Fruit fly (Drosophila melanogaster) whole organism, embryonic: Measurements from ENCODE around the gene Ank2.

Experiments
- ATbp ChIP-seq: fragments of 200-800 bp; sonication (Bioruptor generic); optimal IDR thresholded peaks from 2 replicates; lab custom pipeline; 2017; ENCODE audit warnings: missing biosample characterization, mild to moderate bottlenecking, missing genetic modification characterization, missing genetic modification reagents
- Bdp1 ChIP-seq: fragments of 200-800 bp; sonication (Bioruptor generic); optimal IDR thresholded peaks from 3 replicates; lab custom pipeline; 2016; ENCODE audit warnings: missing biosample characterization, missing genetic modification characterization
- CG1233 ChIP-seq: fragments of 200-800 bp; sonication (Bioruptor generic); optimal IDR thresholded peaks from 4 replicates; lab custom pipeline; 2018; ENCODE audit warnings: missing biosample characterization, mild to moderate bottlenecking, missing genetic modification characterization
- CG12744 ChIP-seq: fragments of 200-800 bp; sonication (Bioruptor generic); optimal IDR thresholded peaks from 2 replicates; lab custom pipeline; 2016; ENCODE audit warnings: missing biosample characterization, missing genetic modification characterization
- CG14667 ChIP-seq: fragments of 200-800 bp; sonication (Bioruptor generic); IDR thresholded peaks from 2 replicates; pipeline ENCODE4 v1.3.6; 2022; ENCODE audit warnings: missing biosample characterization, missing genetic modification characterization
- CG14710 ChIP-seq: fragments of 200-800 bp; sonication (Bioruptor generic); optimal IDR thresholded peaks from 3 replicates; lab custom pipeline; 2019; ENCODE audit warnings: missing biosample characterization, mild to moderate bottlenecking, missing genetic modification characterization, moderate library complexity
- CG15601 ChIP-seq: fragments of 200-800 bp; sonication (Bioruptor generic); optimal IDR thresholded peaks from 3 replicates; lab custom pipeline; 2019; ENCODE audit warnings: missing biosample characterization, mild to moderate bottlenecking, missing genetic modification characterization, moderate library complexity
- CG17186 ChIP-seq: fragments of 200-800 bp; sonication (Bioruptor generic); optimal IDR thresholded peaks from 3 replicates; lab custom pipeline; 2017; ENCODE audit warnings: missing biosample characterization, missing genetic modification reagents, missing genetic modification characterization
- CG17829 ChIP-seq: fragments of 200-800 bp; optimal IDR thresholded peaks from 2 replicates; lab custom pipeline; 2019; ENCODE audit warnings: missing biosample characterization, mild to moderate bottlenecking, missing genetic modification characterization, moderate library complexity
- CG18764 ChIP-seq: fragments of 200-800 bp; sonication (Bioruptor generic); optimal IDR thresholded peaks from 3 replicates; lab custom pipeline; 2016; ENCODE audit warnings: missing biosample characterization, missing genetic modification characterization
- CG31365 ChIP-seq: fragments of 200-800 bp; sonication (Bioruptor generic); optimal IDR thresholded peaks from 2 replicates; lab custom pipeline; 2018; ENCODE audit warnings: missing biosample characterization, mild to moderate bottlenecking, missing genetic modification characterization
- CG33557 ChIP-seq: fragments of 200-800 bp; sonication (Bioruptor generic); optimal IDR thresholded peaks from 2 replicates; lab custom pipeline; 2019; ENCODE audit warnings: missing biosample characterization, mild to moderate bottlenecking, missing genetic modification characterization, moderate library complexity
- CG34376 ChIP-seq: fragments of 200-800 bp; sonication (Bioruptor generic); optimal IDR thresholded peaks from 2 replicates; lab custom pipeline; 2018; ENCODE audit warnings: missing biosample characterization, mild to moderate bottlenecking, missing genetic modification characterization
- CG3847 ChIP-seq: fragments of 200-800 bp; sonication (Bioruptor generic); IDR thresholded peaks from 2 replicates; pipeline ENCODE4 v1.3.6; 2022; ENCODE audit warnings: missing biosample characterization, missing genetic modification characterization
- CG3995 ChIP-seq: fragments of 200-800 bp; sonication (Bioruptor generic); optimal IDR thresholded peaks from 3 replicates; lab custom pipeline; 2016; ENCODE audit warnings: missing biosample characterization, missing genetic modification characterization
- CG4282 ChIP-seq: fragments of 200-800 bp; sonication (Bioruptor generic); optimal IDR thresholded peaks from 2 replicates; lab custom pipeline; 2016; ENCODE audit warnings: missing biosample characterization, missing genetic modification characterization
- CG4424 ChIP-seq: fragments of 200-800 bp; sonication (Bioruptor generic); optimal IDR thresholded peaks from 3 replicates; lab custom pipeline; 2016; ENCODE audit warnings: missing biosample characterization, missing genetic modification characterization
- CG7987 ChIP-seq: fragments of 200-800 bp; sonication (Bioruptor generic); optimal IDR thresholded peaks from 2 replicates; lab custom pipeline; 2018; ENCODE audit warnings: missing biosample characterization, mild to moderate bottlenecking, missing genetic modification characterization, moderate library complexity
- CG8388 ChIP-seq: fragments of 200-800 bp; sonication (Bioruptor generic); optimal IDR thresholded peaks from 2 replicates; lab custom pipeline; 2019; ENCODE audit warnings: missing biosample characterization, mild to moderate bottlenecking, missing genetic modification characterization, moderate library complexity
- Fer2 ChIP-seq: fragments of 200-800 bp; sonication (Bioruptor generic); optimal IDR thresholded peaks from 2 replicates; lab custom pipeline; 2018; ENCODE audit warnings: missing biosample characterization, mild to moderate bottlenecking, missing genetic modification characterization, moderate library complexity
- Gug ChIP-seq: fragments of 200-800 bp; sonication (Bioruptor generic); IDR thresholded peaks from 4 replicates; pipeline ENCODE4 v1.3.6; 2022; ENCODE audit warnings: missing biosample characterization, missing genetic modification characterization
- H2.0 ChIP-seq: fragments of 200-800 bp; sonication (Bioruptor generic); IDR thresholded peaks from 2 replicates; pipeline ENCODE4 v1.3.6; 2022; ENCODE audit warnings: missing biosample characterization, missing genetic modification characterization
- Hand ChIP-seq: fragments of 200-800 bp; sonication (Bioruptor generic); optimal IDR thresholded peaks from 2 replicates; lab custom pipeline; 2017; ENCODE audit warnings: mild to moderate bottlenecking, missing biosample characterization, missing genetic modification reagents, missing genetic modification characterization
- Hr78 ChIP-seq, 2 experiments: fragments of 200-800 bp in 1 of 2; fragments of >200 bp in 1 of 2; sonication (Bioruptor generic) in 1 of 2; optimal IDR thresholded peaks; 2 replicates each; lab custom pipeline; 2017 to 2019; ENCODE audit warnings: missing biosample characterization in 2 of 2, missing genetic modification characterization in 2 of 2, mild to moderate bottlenecking in 1 of 2, moderate library complexity in 1 of 2
- MBD-R2 ChIP-seq: fragments of 200-800 bp; sonication (Bioruptor generic); IDR thresholded peaks from 2 replicates; pipeline ENCODE4 v1.3.6; 2022; ENCODE audit warnings: missing biosample characterization, missing genetic modification characterization
- MESR4 ChIP-seq: fragments of 200-800 bp; sonication (Bioruptor generic); optimal IDR thresholded peaks from 2 replicates; lab custom pipeline; 2018; ENCODE audit warnings: missing biosample characterization, mild to moderate bottlenecking, missing genetic modification characterization, moderate library complexity
- MTF-1 ChIP-seq: fragments of 200-800 bp; sonication (Bioruptor generic); optimal IDR thresholded peaks from 2 replicates; lab custom pipeline; 2018; ENCODE audit warnings: missing biosample characterization, mild to moderate bottlenecking, missing genetic modification characterization, borderline replicate concordance
- Med ChIP-seq: fragments of 200-800 bp; sonication (Bioruptor generic); peaks from one replicate; lab custom pipeline; 2016; ENCODE audit warnings: missing biosample characterization, missing genetic modification characterization, mild to moderate bottlenecking, inconsistent platforms, moderate library complexity
- Meics ChIP-seq: fragments of 200-800 bp; sonication (Bioruptor generic); optimal IDR thresholded peaks from 2 replicates; lab custom pipeline; 2017; ENCODE audit warnings: missing biosample characterization, mild to moderate bottlenecking, missing genetic modification characterization
- NC2β ChIP-seq: fragments of 200-800 bp; sonication (Bioruptor generic); optimal IDR thresholded peaks from 2 replicates; lab custom pipeline; 2016; ENCODE audit warnings: missing biosample characterization, missing genetic modification characterization
- Oli ChIP-seq: fragments of 200-800 bp; sonication (Bioruptor generic); optimal IDR thresholded peaks from 2 replicates; lab custom pipeline; 2018; ENCODE audit warnings: missing biosample characterization, mild to moderate bottlenecking, missing genetic modification characterization, moderate library complexity
- Opbp ChIP-seq: fragments of 200-800 bp; sonication (Bioruptor generic); IDR thresholded peaks from 3 replicates; pipeline ENCODE4 v1.3.6; 2022; ENCODE audit warnings: missing biosample characterization, missing genetic modification characterization; ENCODE audit not compliant: partially characterized antibody
- Rfx ChIP-seq: fragments of 200-800 bp; sonication (Bioruptor generic); IDR thresholded peaks from 2 replicates; pipeline ENCODE4 v1.3.6; 2022; ENCODE audit warnings: missing biosample characterization, missing genetic modification characterization
- ac ChIP-seq: fragments of 200-800 bp; sonication (Bioruptor generic); optimal IDR thresholded peaks from 3 replicates; lab custom pipeline; 2017; ENCODE audit warnings: missing biosample characterization, mild to moderate bottlenecking, missing genetic modification characterization
- aop ChIP-seq: fragments of 200-800 bp; sonication (Bioruptor generic); IDR thresholded peaks from 2 replicates; pipeline ENCODE4 v1.3.6; 2022; ENCODE audit warnings: missing biosample characterization, missing genetic modification characterization
- bcd ChIP-seq: fragments of 200-800 bp; sonication (Bioruptor generic); optimal IDR thresholded peaks from 2 replicates; lab custom pipeline; 2017; ENCODE audit warnings: missing biosample characterization, mild to moderate bottlenecking, missing genetic modification characterization
- ci ChIP-seq: fragments of 200-800 bp; sonication (Bioruptor generic); IDR thresholded peaks from 3 replicates; pipeline ENCODE4 v1.3.6; 2022; ENCODE audit warnings: missing biosample characterization, missing genetic modification characterization
- croc ChIP-seq: fragments of 200-800 bp; sonication (Bioruptor generic); conservative IDR thresholded peaks from 3 replicates; pipeline ENCODE4 v1.3.6; 2022; ENCODE audit warnings: missing biosample characterization, missing genetic modification characterization
- crol ChIP-seq: fragments of 200-800 bp; sonication (Bioruptor generic); IDR thresholded peaks from 2 replicates; pipeline ENCODE4 v1.3.6; 2022; ENCODE audit warnings: missing biosample characterization, missing genetic modification characterization
- dati ChIP-seq: fragments of 200-800 bp; sonication (Bioruptor generic); IDR thresholded peaks from 2 replicates; pipeline ENCODE4 v1.3.6; 2022; ENCODE audit warnings: missing biosample characterization, missing genetic modification characterization
- dpn ChIP-seq, 2 experiments: fragments of 200-800 bp; sonication (Bioruptor generic); optimal IDR thresholded peaks; 3 replicates each; lab custom pipeline; 2016; ENCODE audit warnings: missing biosample characterization in 2 of 2, missing genetic modification characterization in 2 of 2
- grau ChIP-seq: fragments of 200-800 bp; optimal IDR thresholded peaks from 3 replicates; lab custom pipeline; 2019; ENCODE audit warnings: missing biosample characterization, mild to moderate bottlenecking, missing genetic modification characterization, moderate library complexity
- gsb-n ChIP-seq: fragments of 200-800 bp; sonication (Bioruptor generic); optimal IDR thresholded peaks from 3 replicates; lab custom pipeline; 2018; ENCODE audit warnings: missing biosample characterization, mild to moderate bottlenecking, missing genetic modification characterization
- kay ChIP-seq: fragments of 200-800 bp; sonication (Bioruptor generic); optimal IDR thresholded peaks from 2 replicates; lab custom pipeline; 2016; ENCODE audit warnings: missing biosample characterization, missing genetic modification characterization
- p53 ChIP-seq: fragments of 200-800 bp; sonication (Bioruptor generic); optimal IDR thresholded peaks from 2 replicates; lab custom pipeline; 2016; ENCODE audit warnings: missing biosample characterization, missing genetic modification characterization
- phol ChIP-seq: fragments of 200-800 bp; sonication (Bioruptor generic); optimal IDR thresholded peaks from 3 replicates; lab custom pipeline; 2018; ENCODE audit warnings: missing biosample characterization, mild to moderate bottlenecking, missing genetic modification characterization, moderate library complexity
- salm ChIP-seq: fragments of 200-800 bp; sonication (Bioruptor generic); optimal IDR thresholded peaks from 2 replicates; lab custom pipeline; 2018; ENCODE audit warnings: missing biosample characterization, mild to moderate bottlenecking, missing genetic modification characterization
- sc ChIP-seq, 3 experiments: fragments of >200 bp in 2 of 3; fragments of 200-800 bp in 1 of 3; sonication (Bioruptor generic) in 1 of 3; optimal IDR thresholded peaks; 2 replicates in 2 of 3; 3 replicates in 1 of 3; lab custom pipeline; 2017; ENCODE audit warnings: mild to moderate bottlenecking in 1 of 3, missing biosample characterization in 1 of 3, missing genetic modification characterization in 1 of 3, missing genetic modification reagents in 1 of 3
- scrt ChIP-seq: fragments of 200-800 bp; sonication (Bioruptor generic); optimal IDR thresholded peaks from 2 replicates; lab custom pipeline; 2018; ENCODE audit warnings: missing biosample characterization, mild to moderate bottlenecking, missing genetic modification characterization, moderate library complexity
- stwl ChIP-seq: fragments of 200-800 bp; sonication (Bioruptor generic); optimal IDR thresholded peaks from 3 replicates; lab custom pipeline; 2018; ENCODE audit warnings: missing biosample characterization, mild to moderate bottlenecking, missing genetic modification characterization, moderate library complexity

The Ank2 gene

DNA sequence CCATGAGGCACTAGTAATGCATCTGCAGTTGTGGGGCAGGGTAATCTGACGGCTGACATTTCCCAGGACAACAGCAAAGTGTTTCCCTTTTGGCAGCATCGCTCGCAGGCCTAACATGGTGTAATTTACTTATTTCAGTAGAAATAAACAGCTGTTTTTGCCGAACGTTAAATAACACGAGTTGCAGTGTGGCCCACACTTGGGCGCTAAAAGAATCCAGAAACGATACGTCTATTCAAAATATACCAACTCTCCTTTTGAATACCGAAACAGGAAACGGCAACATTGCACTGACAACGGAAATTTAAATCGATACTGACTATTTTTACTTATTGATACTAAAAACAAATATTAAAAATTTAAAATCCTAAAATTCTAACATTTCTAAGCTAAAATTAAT, 76.7 kb downstream of the Ank2 start, which contains the start of gene CG7506 (continued):
- TF ChIP-seq Oli (tag; lab: Kevin White, UChicago) (no peak), H2.0 (GFP tag; lab: Robert Waterston, UW) (no peak), croc (GFP tag; lab: Robert Waterston, UW) (no peak), CG7987 (GFP tag; lab: Kevin White, UChicago) (no peak), ac (no peak), CG4424 (GFP tag; lab: Kevin White, UChicago) (peak; percentile 2), ATbp (GFP tag; lab: Kevin White, UChicago) (no peak), gsb-n (tag; lab: Kevin White, UChicago) (no peak), CG18764 (GFP tag; lab: Kevin White, UChicago) (no peak), NC2β (GFP tag; lab: Kevin White, UChicago) (no peak), Hand (no peak), MESR4 (GFP tag; lab: Kevin White, UChicago) (peak; percentile 39), salm (tag; lab: Kevin White, UChicago) (no peak), Gug (GFP tag; lab: Robert Waterston, UW) (no peak), CG15601 (tag; lab: Kevin White, UChicago) (no peak), ci (GFP tag; lab: Robert Waterston, UW) (peak; percentile 62; the same call in 2 of the 3 replicates), MTF-1 (GFP tag; lab: Kevin White, UChicago) (peak; percentile 42), dpn (GFP tag; optimal IDR thresholded peaks at IDR 0.05; lab: Kevin White, UChicago) (no peak), phol (peak; percentile 19), Opbp (GFP tag; lab: Robert Waterston, UW) (0 out of 3 replicates have a peak, but pooled peaks have one; percentile 35), CG31365 (tag; lab: Kevin White, UChicago) (no peak), CG33557 (no peak), grau (tag; lab: Kevin White, UChicago) (no peak), dati (GFP tag; lab: Robert Waterston, UW) (no peak), Meics (GFP tag; lab: Kevin White, UChicago) (peak; percentile 36), CG3847 (GFP tag; lab: Robert Waterston, UW) (peak; percentile 30), CG3995 (GFP tag; lab: Kevin White, UChicago) (no peak), Hr78 (GFP tag; optimal IDR thresholded peaks at IDR 0.05; lab: Kevin White, UChicago) (no peak), Bdp1 (GFP tag; lab: Kevin White, UChicago) (no peak), CG34376 (GFP tag; lab: Kevin White, UChicago) (no peak), scrt (GFP tag; lab: Kevin White, UChicago) (no peak), CG1233 (GFP tag; lab: Kevin White, UChicago) (peak; percentile 18), kay (GFP tag; lab: Kevin White, UChicago) (no peak), CG14710 (tag; lab: Kevin White, UChicago) (peak; percentile 91), aop (GFP tag; lab: Robert Waterston, UW) (no peak), crol (GFP tag; lab: Robert Waterston, UW) (no peak), CG4282 (GFP tag; lab: Kevin White, UChicago) (no peak), Rfx (peak; percentile 45; the same call in 1 of the 2 replicates), CG8388 (GFP tag; lab: Kevin White, UChicago) (peak; percentile 1), bcd (peak; percentile 10), p53 (GFP tag; lab: Kevin White, UChicago) (no peak), CG17186 (GFP tag; lab: Kevin White, UChicago) (peak; percentile 4), MBD-R2 (GFP tag; lab: Robert Waterston, UW) (peak; percentile 78), stwl (tag; lab: Kevin White, UChicago) (peak; percentile 82), CG14667 (GFP tag; lab: Robert Waterston, UW) (no peak), CG17829 (tag; lab: Kevin White, UChicago) (no peak), Med (GFP tag; lab: Kevin White, UChicago) (peak; percentile 73), Fer2 (tag; lab: Kevin White, UChicago) (no peak), CG12744 (no peak), sc (optimal IDR thresholded peaks at IDR 0.05; lab: Kevin White, UChicago) (no peak), sc (GFP tag; optimal IDR thresholded peaks at IDR 0.05; lab: Kevin White, UChicago) (no peak)
